Fruit fly (Drosophila melanogaster): Measurements from ENCODE around the gene CG9399.

DNA sequence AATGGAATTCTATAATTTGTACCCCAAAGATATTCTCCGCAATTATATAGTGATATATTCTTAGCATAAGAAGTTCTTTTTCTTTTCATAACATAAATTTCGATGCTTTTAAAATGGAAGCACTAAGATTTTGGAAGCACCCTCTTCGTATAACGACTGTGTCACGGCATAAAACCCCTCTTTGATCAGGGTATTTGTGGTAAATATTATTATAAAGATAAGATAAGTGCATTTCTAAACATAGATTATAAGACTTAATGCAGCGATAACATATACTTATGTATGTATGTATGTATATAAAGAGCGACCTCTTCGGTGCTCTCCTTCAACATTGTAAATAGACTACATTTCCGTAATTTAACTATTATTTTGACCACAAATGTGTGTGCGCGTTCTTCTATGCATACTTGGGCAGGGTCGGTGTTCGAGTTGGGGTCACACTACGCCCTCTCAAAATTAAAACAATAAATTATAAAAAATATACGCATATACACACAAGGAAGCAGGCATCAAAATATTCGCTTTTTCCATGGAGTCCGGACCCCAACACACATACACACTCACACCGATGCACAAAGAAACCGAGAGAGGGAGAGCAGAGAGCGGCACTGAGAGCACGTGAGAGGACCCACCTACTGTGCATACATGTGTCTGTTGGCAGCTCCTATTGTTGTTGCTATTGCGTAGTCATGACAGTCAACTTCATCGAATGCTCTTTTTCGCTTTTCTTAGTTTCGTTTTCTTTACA, 23.6 kb downstream of the CG9399 start:
- TF ChIP-seq CG8478 (optimal IDR thresholded peaks at IDR 0.05) (no peak), pan (optimal IDR thresholded peaks at IDR 0.05) (no peak)
